Fruit fly (Drosophila melanogaster) whole organism, embryonic: ENCODE measurements around the gene CG42305.

Experiments
- Hr78 ChIP-seq, 2 experiments: fragments of 200-800 bp in 1 of 2; fragments of >200 bp in 1 of 2; sonication (Bioruptor generic) in 1 of 2; optimal IDR thresholded peaks; 2 replicates each; lab custom pipeline; 2017 to 2019; ENCODE audit warnings: missing biosample characterization in 2 of 2, missing genetic modification characterization in 2 of 2, mild to moderate bottlenecking in 1 of 2, moderate library complexity in 1 of 2
- Lim3 ChIP-seq: fragments of 200-800 bp; sonication (Bioruptor generic); IDR thresholded peaks from 2 replicates; pipeline ENCODE4 v1.3.6; 2022; ENCODE audit warnings: missing biosample characterization, missing genetic modification characterization
- MESR4 ChIP-seq: fragments of 200-800 bp; sonication (Bioruptor generic); optimal IDR thresholded peaks from 2 replicates; lab custom pipeline; 2018; ENCODE audit warnings: missing biosample characterization, mild to moderate bottlenecking, missing genetic modification characterization, moderate library complexity
- da ChIP-seq: fragments of 200-800 bp; sonication (Bioruptor generic); optimal IDR thresholded peaks from 2 replicates; lab custom pipeline; 2016; ENCODE audit warnings: missing biosample characterization, missing genetic modification characterization
- h ChIP-seq: fragments of >200 bp; optimal IDR thresholded peaks from 2 replicates; lab custom pipeline; 2017
- nerfin-2 ChIP-seq: fragments of 200-800 bp; sonication (Bioruptor generic); IDR thresholded peaks from 2 replicates; pipeline ENCODE4 v1.3.6; 2022; ENCODE audit warnings: missing biosample characterization, missing genetic modification characterization; ENCODE audit not compliant: partially characterized antibody

- TF ChIP-seq Lim3 (no peak), MESR4 (no peak), nerfin-2 (GFP tag; lab: Robert Waterston, UW) (no peak), Hr78 (GFP tag; optimal IDR thresholded peaks at IDR 0.05; lab: Kevin White, UChicago) (no peak), h (no peak), da (GFP tag; lab: Kevin White, UChicago) (no peak)
Observed at dm6 chr2L:18782936-18783335, 29.5 kb upstream of the CG42305 start.
